Worm (Caenorhabditis elegans) whole organism, midembryonic: Measurements from ENCODE around the gene srxa-18.

ENCODE experiments used
- T22C8.4 ChIP-seq: fragments of 200-800 bp; sonication (Bioruptor generic); IDR thresholded peaks from 2 replicates; pipeline ENCODE4 v1.3.6; 2022; ENCODE audit warnings: missing genetic modification characterization, missing compliant biosample characterization
- cog-1 ChIP-seq: sonication (generic microtip); optimal IDR thresholded peaks from 2 replicates; lab custom pipeline; 2016; ENCODE audit warnings: missing genetic modification characterization, missing compliant biosample characterization
- flt-1 ChIP-seq: fragments of 200-800 bp; sonication (Bioruptor generic); IDR thresholded peaks from 2 replicates; pipeline ENCODE4 v1.3.6; 2022; ENCODE audit warnings: missing genetic modification characterization, missing compliant biosample characterization
- klf-2 ChIP-seq: fragments of 200-800 bp; sonication (Bioruptor generic); conservative IDR thresholded peaks from 2 replicates; pipeline ENCODE4 v1.3.6; 2022; ENCODE audit warnings: missing genetic modification reagents, missing genetic modification characterization, missing compliant biosample characterization
- med-1 ChIP-seq: sonication (generic microtip); optimal IDR thresholded peaks from 2 replicates; lab custom pipeline; 2017; ENCODE audit warnings: missing genetic modification characterization, mild to moderate bottlenecking, missing compliant biosample characterization, antibody characterized with exemption, missing genetic modification reagents; ENCODE audit not compliant: insufficient read depth
- ref-1 ChIP-seq: fragments of 200-800 bp; sonication (Bioruptor generic); conservative IDR thresholded peaks from 2 replicates; pipeline ENCODE4 v1.3.6; 2022; ENCODE audit warnings: missing genetic modification reagents, missing genetic modification characterization, missing compliant biosample characterization
- tab-1 ChIP-seq: fragments of 200-800 bp; sonication (Bioruptor generic); IDR thresholded peaks from 2 replicates; pipeline ENCODE4 v1.3.6; 2022; ENCODE audit warnings: missing genetic modification characterization, missing compliant biosample characterization
- ztf-23 ChIP-seq: fragments of 200-800 bp; sonication (Bioruptor generic); IDR thresholded peaks from 2 replicates; pipeline ENCODE4 v1.3.6; 2022; ENCODE audit warnings: missing genetic modification reagents, missing genetic modification characterization, missing compliant biosample characterization
- ztf-29 ChIP-seq: fragments of 200-800 bp; sonication (Bioruptor generic); IDR thresholded peaks from 2 replicates; pipeline ENCODE4 v1.3.6; 2022; ENCODE audit warnings: missing genetic modification reagents, missing genetic modification characterization, missing compliant biosample characterization

srxa-18 gene

ce11 chrV:10096932-10097331 lies 23.9 kb downstream of the srxa-18 start:
- TF ChIP-seq klf-2 (GFP tag; lab: Robert Waterston, UW) (no peak), cog-1 (tag; lab: Kevin White, UChicago) (no peak)

ce11 chrV:10094374-10094773 lies 26.4 kb downstream of the srxa-18 start, which contains the start of gene srd-49:
Gene srd-49, plus strand, starts transcription at chrV:10094674.
- TF ChIP-seq ztf-23 (GFP tag; lab: Robert Waterston, UW) (no peak), cog-1 (tag; lab: Kevin White, UChicago) (no peak), tab-1 (GFP tag; lab: Robert Waterston, UW) (no peak), ztf-29 (no peak), flt-1 (GFP tag; lab: Robert Waterston, UW) (no peak)

DNA sequence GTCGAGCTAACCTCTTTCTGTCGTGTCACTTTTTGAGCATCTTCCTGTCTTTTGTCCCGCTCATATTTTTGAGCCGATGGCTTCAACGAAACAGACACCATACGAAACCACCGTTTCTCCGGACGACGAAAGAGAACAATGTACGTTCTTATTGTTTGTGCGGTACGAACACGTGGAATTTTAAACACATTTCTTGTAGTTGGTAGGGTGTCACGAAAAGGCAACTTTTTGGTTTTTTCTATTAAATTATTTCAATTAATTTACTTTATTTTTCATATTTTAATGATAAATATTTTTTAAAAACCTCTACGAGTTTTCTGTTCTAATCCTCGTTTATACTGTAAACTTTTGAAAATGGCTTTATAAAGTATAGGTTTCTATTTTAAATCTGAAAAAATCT lies 29.6 kb downstream of the srxa-18 start, which contains the start of gene R04B5.11:
Gene R04B5.11 (minus strand): TSS at position 101 of the 400 bp plus-strand sequence.
- TF ChIP-seq med-1 (GFP tag; lab: Kevin White, UChicago) (no peak), ztf-23 (GFP tag; lab: Robert Waterston, UW) (no peak)

DNA sequence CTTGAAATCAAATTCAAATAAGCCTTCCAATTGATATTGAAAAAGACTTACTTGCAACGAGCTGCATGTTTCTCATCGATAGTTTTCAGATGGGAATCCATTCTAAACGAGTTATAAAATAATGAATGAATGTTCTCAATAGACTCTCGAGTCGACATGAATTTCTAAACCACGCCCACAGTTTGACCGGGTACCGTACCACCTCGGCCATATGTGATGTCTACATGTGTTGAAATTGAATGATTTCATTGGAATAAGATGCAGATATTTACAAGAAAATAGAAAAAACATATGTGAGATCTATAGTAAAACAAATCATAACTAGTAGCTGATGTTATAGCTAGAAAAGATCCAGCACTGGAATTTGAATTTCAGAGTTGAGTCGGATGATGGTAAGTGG lies 30.3 kb downstream of the srxa-18 start, which contains the start of gene R04B5.7:
Gene R04B5.7 (minus strand): TSS at position 101 of the 400 bp plus-strand sequence.
- TF ChIP-seq T22C8.4 (GFP tag; lab: Robert Waterston, UW) (no peak), ztf-29 (no peak), cog-1 (tag; lab: Kevin White, UChicago) (no peak), ztf-23 (GFP tag; lab: Robert Waterston, UW) (no peak), flt-1 (GFP tag; lab: Robert Waterston, UW) (no peak), tab-1 (GFP tag; lab: Robert Waterston, UW) (no peak), med-1 (GFP tag; lab: Kevin White, UChicago) (no peak), klf-2 (GFP tag; lab: Robert Waterston, UW) (no peak), ref-1 (GFP tag; lab: Robert Waterston, UW) (no peak)

- TF ChIP-seq T22C8.4 (GFP tag; lab: Robert Waterston, UW) (no peak), ztf-23 (GFP tag; lab: Robert Waterston, UW) (no peak), med-1 (GFP tag; lab: Kevin White, UChicago) (no peak), klf-2 (GFP tag; lab: Robert Waterston, UW) (no peak), ztf-29 (no peak), ref-1 (GFP tag; lab: Robert Waterston, UW) (no peak), cog-1 (tag; lab: Kevin White, UChicago) (no peak), tab-1 (GFP tag; lab: Robert Waterston, UW) (no peak), flt-1 (GFP tag; lab: Robert Waterston, UW) (no peak)
These were observed 33.7 kb downstream of the srxa-18 start, which contains the start of gene R04B5.5 for ce11 chrV:10087103-10087502. Gene R04B5.5, plus strand, starts transcription at chrV:10087480.

DNA sequence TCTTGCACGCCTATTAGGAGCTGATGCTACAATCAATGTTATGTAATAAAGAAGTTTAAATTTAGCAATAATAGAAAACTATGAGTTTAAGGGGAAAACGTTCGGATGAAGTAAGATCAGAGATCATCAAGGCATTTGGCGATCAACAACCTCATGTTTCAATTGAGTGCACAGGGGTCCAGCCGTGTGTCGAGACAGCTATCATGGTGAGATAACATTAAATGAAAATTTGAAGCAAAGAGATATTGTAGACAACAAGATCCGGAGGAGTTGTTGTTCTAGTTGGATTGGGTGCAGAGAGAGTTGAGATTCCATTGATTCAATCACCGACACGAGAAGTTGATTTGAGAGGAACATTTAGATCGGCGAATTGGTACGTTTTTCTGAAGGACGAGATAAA lies 34.7 kb downstream of the srxa-18 start:
- TF ChIP-seq klf-2 (GFP tag; lab: Robert Waterston, UW) (no peak), T22C8.4 (GFP tag; lab: Robert Waterston, UW) (no peak), ref-1 (GFP tag; lab: Robert Waterston, UW) (no peak), tab-1 (GFP tag; lab: Robert Waterston, UW) (no peak), cog-1 (tag; lab: Kevin White, UChicago) (no peak), ztf-29 (no peak), flt-1 (GFP tag; lab: Robert Waterston, UW) (no peak), med-1 (GFP tag; lab: Kevin White, UChicago) (no peak), ztf-23 (GFP tag; lab: Robert Waterston, UW) (no peak)

- no peak for TF ChIP-seq cog-1 (tag; lab: Kevin White, UChicago)
These were observed 35.9 kb downstream of the srxa-18 start, which contains the start of gene R04B5.6 for ce11 chrV:10084864-10085263. Gene R04B5.6, plus strand, starts transcription at chrV:10085164.

DNA sequence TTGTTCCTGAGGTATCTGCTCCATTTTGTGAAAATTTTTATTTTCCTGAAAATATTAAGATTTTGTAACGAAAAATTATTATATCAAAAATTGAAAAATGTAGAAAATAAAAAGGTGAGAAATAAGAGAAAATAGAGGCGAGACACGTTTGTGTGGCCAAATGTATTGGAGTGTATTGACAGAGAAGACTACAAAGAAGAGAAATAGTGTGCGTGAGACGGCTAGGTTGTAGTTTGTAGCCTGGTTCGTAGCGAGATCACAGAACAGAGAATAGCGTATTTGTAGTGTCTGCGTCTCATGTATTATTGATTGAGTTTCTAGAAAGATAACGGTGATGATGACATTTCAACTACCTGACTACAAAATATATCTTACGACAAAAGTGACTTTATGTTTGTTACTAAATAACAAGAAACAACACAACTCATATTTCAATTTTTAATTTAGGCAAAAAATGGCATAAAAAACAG lies 36.8 kb downstream of the srxa-18 start, which contains the start of gene nhr-12:
Gene nhr-12 (minus strand): TSS at position 51 of the 470 bp plus-strand sequence.
- no peak for TF ChIP-seq T22C8.4 (GFP tag; lab: Robert Waterston, UW)
- no peak for TF ChIP-seq tab-1 (GFP tag; lab: Robert Waterston, UW)
- no peak for TF ChIP-seq flt-1 (GFP tag; lab: Robert Waterston, UW)
- no peak for TF ChIP-seq ztf-29
- TF ChIP-seq ztf-23 (GFP tag; lab: Robert Waterston, UW): no peak
- TF ChIP-seq ref-1 (GFP tag; lab: Robert Waterston, UW): no peak
- TF ChIP-seq klf-2 (GFP tag; lab: Robert Waterston, UW): no peak
- TF ChIP-seq med-1 (GFP tag; lab: Kevin White, UChicago): no peak
- no peak for TF ChIP-seq cog-1 (tag; lab: Kevin White, UChicago)

ce11 chrV:10081636-10082035 lies 39.2 kb downstream of the srxa-18 start, which contains the start of gene nhr-205:
Gene nhr-205, minus strand, starts transcription at chrV:10081776.
- no peak for TF ChIP-seq med-1 (GFP tag; lab: Kevin White, UChicago)

- TF ChIP-seq flt-1 (GFP tag; lab: Robert Waterston, UW) (no peak), med-1 (GFP tag; lab: Kevin White, UChicago) (no peak), ztf-29 (no peak), ref-1 (GFP tag; lab: Robert Waterston, UW) (no peak), cog-1 (tag; lab: Kevin White, UChicago) (no peak), ztf-23 (GFP tag; lab: Robert Waterston, UW) (no peak), tab-1 (GFP tag; lab: Robert Waterston, UW) (no peak), klf-2 (GFP tag; lab: Robert Waterston, UW) (no peak), T22C8.4 (GFP tag; lab: Robert Waterston, UW) (no peak)
These were observed 39.9 kb downstream of the srxa-18 start for ce11 chrV:10080905-10081304.
